Worm (Caenorhabditis elegans): ENCODE results near the gene zyg-11.
A peak's percentile ranks its signal among the peaks of the same experiment; 100 is the strongest.

Gene zyg-11

DNA sequence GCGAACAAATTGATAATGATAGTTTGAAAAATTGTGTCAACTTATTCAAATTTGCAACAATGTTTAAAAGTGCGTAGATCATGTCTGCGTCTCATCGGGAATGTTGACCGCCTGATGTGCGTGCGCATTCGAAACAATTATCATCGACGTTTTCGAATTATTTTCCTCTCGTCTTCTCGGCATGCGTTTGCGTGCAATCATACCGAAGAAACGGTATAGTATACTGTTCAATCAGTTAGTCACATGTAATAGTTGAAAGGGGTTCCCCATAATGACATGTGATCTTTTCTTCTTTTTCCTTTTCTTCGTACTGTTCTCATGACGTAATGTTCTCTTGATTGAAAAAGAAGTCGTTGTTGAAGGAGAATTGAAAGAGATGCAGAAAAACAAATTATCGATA is 719 bp upstream of the zyg-11 start (continued):
- peak; percentile 97 for TF ChIP-seq aha-1 (tag)
- TF ChIP-seq dmd-6 (GFP tag; IDR thresholded peaks at IDR 0.05): peak; percentile 97
- TF ChIP-seq php-3 (GFP tag; IDR thresholded peaks at IDR 0.05): 0 out of 2 replicates have a peak, but pooled peaks have one; percentile 54
- no peak for TF ChIP-seq ctbp-1 (GFP tag; IDR thresholded peaks at IDR 0.05)
- peak; percentile 48 for TF ChIP-seq jun-1 (tag; optimal IDR thresholded peaks at IDR 0.05)
- 0 out of 4 replicates have a peak, but pooled peaks of 1 of the 2 experiments have one; percentile 14 for TF ChIP-seq madf-5 (GFP tag; IDR thresholded peaks at IDR 0.05)
- no peak for TF ChIP-seq rbr-2 (tag; optimal IDR thresholded peaks at IDR 0.05)
- no peak for TF ChIP-seq Y105C5A.15 (GFP tag; IDR thresholded peaks at IDR 0.05)
- no peak for TF ChIP-seq lin-15B (tag; optimal IDR thresholded peaks at IDR 0.05)
- peak; percentile 6; the same call in 1 of the 2 replicates for TF ChIP-seq madf-9 (GFP tag; conservative IDR thresholded peaks at IDR 0.05)
- TF ChIP-seq lin-13 (GFP tag; optimal IDR thresholded peaks at IDR 0.05): peak; percentile 13
- peak; percentile 31 for TF ChIP-seq hmg-1.1 (GFP tag; IDR thresholded peaks at IDR 0.05)
- TF ChIP-seq zfp-2 (tag; optimal IDR thresholded peaks at IDR 0.05): no peak
- peak; percentile 58 for TF ChIP-seq pqm-1 (tag; optimal IDR thresholded peaks at IDR 0.05)
- TF ChIP-seq hlh-11 (tag; optimal IDR thresholded peaks at IDR 0.05): peak; percentile 97
- peak; percentile 50 for TF ChIP-seq lin-38 (GFP tag; IDR thresholded peaks at IDR 0.05)
- no peak for TF ChIP-seq dmd-9 (GFP tag; IDR thresholded peaks at IDR 0.05)
- no peak for TF ChIP-seq unc-130 (GFP tag; optimal IDR thresholded peaks at IDR 0.05)
- no peak for TF ChIP-seq F37D6.2 (tag; optimal IDR thresholded peaks at IDR 0.05)
- no peak for TF ChIP-seq F44E2.7 (GFP tag; IDR thresholded peaks at IDR 0.05)
- TF ChIP-seq egl-27 (tag; optimal IDR thresholded peaks at IDR 0.05): no peak
- TF ChIP-seq ama-1 (optimal IDR thresholded peaks at IDR 0.05): no peak
- TF ChIP-seq lin-39 (tag; optimal IDR thresholded peaks at IDR 0.05): no peak
- TF ChIP-seq zip-11 (GFP tag; IDR thresholded peaks at IDR 0.05): no peak
- 0 out of 2 replicates have a peak, but pooled peaks have one; percentile 34 for TF ChIP-seq T26A8.4 (GFP tag; IDR thresholded peaks at IDR 0.05)
- TF ChIP-seq daf-12 (tag; optimal IDR thresholded peaks at IDR 0.05): no peak
- peak; percentile 40 for TF ChIP-seq nhr-6 (tag; optimal IDR thresholded peaks at IDR 0.05)
- no peak for TF ChIP-seq R02D3.7 (tag; optimal IDR thresholded peaks at IDR 0.05)
- TF ChIP-seq nhr-41 (GFP tag; IDR thresholded peaks at IDR 0.05): no peak
- TF ChIP-seq ceh-20 (GFP tag; IDR thresholded peaks at IDR 0.05): 0 out of 2 replicates have a peak, but pooled peaks have one; percentile 36
- TF ChIP-seq lin-29 (GFP tag; IDR thresholded peaks at IDR 0.05): no peak
- no peak for TF ChIP-seq ceh-82 (tag; optimal IDR thresholded peaks at IDR 0.05)
- no peak for TF ChIP-seq ceh-44 (GFP tag; IDR thresholded peaks at IDR 0.05)
- no peak for TF ChIP-seq ceh-32 (tag; optimal IDR thresholded peaks at IDR 0.05; ENCODE audit: poor library complexity)
- TF ChIP-seq mdt-29 (GFP tag; IDR thresholded peaks at IDR 0.05): peak; percentile 73; the same call in 1 of the 2 replicates
- no peak for TF ChIP-seq lim-7 (GFP tag; IDR thresholded peaks at IDR 0.05)
- TF ChIP-seq nhr-77 (tag; optimal IDR thresholded peaks at IDR 0.05): peak; percentile 81
- TF ChIP-seq lir-3 (tag; optimal IDR thresholded peaks at IDR 0.05): no peak
- no peak for TF ChIP-seq spr-3 (GFP tag; optimal IDR thresholded peaks at IDR 0.05)
- no peak for TF ChIP-seq daf-8 (GFP tag; IDR thresholded peaks at IDR 0.05)
- peak; percentile 78 for TF ChIP-seq mxl-3 (GFP tag; optimal IDR thresholded peaks at IDR 0.05)
- TF ChIP-seq T20F7.1 (GFP tag; optimal IDR thresholded peaks at IDR 0.05): peak; percentile 78
- no peak for TF ChIP-seq zag-1 (tag; optimal IDR thresholded peaks at IDR 0.05)
- no peak for TF ChIP-seq Y48G9A.11 (GFP tag; IDR thresholded peaks at IDR 0.05)
- TF ChIP-seq ztf-7 (tag; optimal IDR thresholded peaks at IDR 0.05): peak; percentile 61
- TF ChIP-seq ceh-62 (tag; optimal IDR thresholded peaks at IDR 0.05): no peak
- TF ChIP-seq lsy-2 (tag; optimal IDR thresholded peaks at IDR 0.05): peak; percentile 59 to 82
- peak; percentile 62; the same call in 1 of the 2 replicates for TF ChIP-seq D1046.2 (GFP tag; IDR thresholded peaks at IDR 0.05)
- no peak for TF ChIP-seq mxl-2 (GFP tag; conservative IDR thresholded peaks at IDR 0.05)
- TF ChIP-seq ZK337.2 (GFP tag; IDR thresholded peaks at IDR 0.05): no peak
- no peak for TF ChIP-seq ceh-28 (tag; optimal IDR thresholded peaks at IDR 0.05)
- TF ChIP-seq attf-4 (tag; optimal IDR thresholded peaks at IDR 0.05): no peak
- no peak for TF ChIP-seq spr-1 (tag; optimal IDR thresholded peaks at IDR 0.05)
